Worm (Caenorhabditis elegans): Measurements from ENCODE around the gene F46E10.2.

ce11 chrV:6559585-6559984 is 39.4 kb downstream of the F46E10.2 start:
- TF ChIP-seq flt-1 (GFP tag; IDR thresholded peaks at IDR 0.05) (no peak), med-1 (GFP tag; optimal IDR thresholded peaks at IDR 0.05; ENCODE audit: insufficient read depth) (no peak), T22C8.4 (GFP tag; IDR thresholded peaks at IDR 0.05) (no peak), cog-1 (tag; optimal IDR thresholded peaks at IDR 0.05) (no peak), ref-1 (GFP tag; conservative IDR thresholded peaks at IDR 0.05) (no peak), ztf-23 (GFP tag; IDR thresholded peaks at IDR 0.05) (no peak)

Data from whole organism, midembryonic.